Fruit fly (Drosophila melanogaster): ENCODE measurements around the gene MED31.

Gene MED31

DNA sequence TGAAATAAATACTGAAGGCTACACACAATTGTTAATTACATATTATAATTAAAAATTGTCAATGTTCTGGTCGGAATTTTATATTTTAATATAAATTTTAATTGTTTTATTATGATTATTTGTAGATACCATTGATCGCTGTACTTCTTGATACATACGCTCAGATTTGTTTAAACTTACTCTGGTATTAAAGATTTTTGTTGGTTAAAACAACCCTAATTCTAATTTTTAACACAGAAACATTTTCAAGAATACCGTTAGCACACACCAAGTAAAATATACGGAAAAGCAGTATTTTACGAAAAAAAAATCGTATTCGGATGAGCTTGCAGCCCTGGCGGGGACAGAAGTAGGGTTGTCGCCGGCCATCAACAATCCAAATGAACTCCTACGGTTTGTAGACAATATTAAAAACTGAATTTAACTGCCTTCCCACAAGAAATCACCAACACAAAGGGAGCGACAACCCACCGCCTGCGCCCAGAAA, at the start of gene MED31, which contains the start of the genes CG9775 and slx1 (continued):
- TF ChIP-seq Atf6 (GFP tag; IDR thresholded peaks at IDR 0.05) (peak; percentile 64), Sry-β (GFP tag; optimal IDR thresholded peaks at IDR 0.05) (peak; percentile 7), CG10543 (GFP tag; optimal IDR thresholded peaks at IDR 0.05) (peak; percentile 80), CG9609 (GFP tag; optimal IDR thresholded peaks at IDR 0.05) (peak; percentile 1), TFAM (GFP tag; optimal IDR thresholded peaks at IDR 0.05) (no peak), CG15011 (GFP tag; optimal IDR thresholded peaks at IDR 0.05) (no peak), CG6254 (GFP tag; optimal IDR thresholded peaks at IDR 0.05) (peak; percentile 65), danr (GFP tag; IDR thresholded peaks at IDR 0.05) (peak; percentile 51; the same call in 1 of the 2 replicates), CG6272 (GFP tag; IDR thresholded peaks at IDR 0.05) (peak; percentile 45; the same call in 1 of the 2 replicates), CG17361 (GFP tag; IDR thresholded peaks at IDR 0.05) (peak; percentile 90), B-H1 (GFP tag; IDR thresholded peaks at IDR 0.05) (peak; percentile 48; the same call in 1 of the 3 replicates), crol (GFP tag; IDR thresholded peaks at IDR 0.05) (no peak), CG10147 (GFP tag; optimal IDR thresholded peaks at IDR 0.05) (peak; percentile 67), unpg (GFP tag; optimal IDR thresholded peaks at IDR 0.05) (peak; percentile 87), bsh (GFP tag; optimal IDR thresholded peaks at IDR 0.05) (peak in 1 of 2 experiments; percentile 77), CG5245 (GFP tag; optimal IDR thresholded peaks at IDR 0.05) (peak; percentile 9), CG7372 (GFP tag; IDR thresholded peaks at IDR 0.05) (peak; percentile 75), CG32767 (GFP tag; IDR thresholded peaks at IDR 0.05) (no peak), Hmr (GFP tag; optimal IDR thresholded peaks at IDR 0.05) (peak; percentile 81), CG11695 (GFP tag; IDR thresholded peaks at IDR 0.05) (peak; percentile 81), crp (GFP tag; optimal IDR thresholded peaks at IDR 0.05) (peak in 1 of 2 experiments; percentile 11), CG8944 (GFP tag; optimal IDR thresholded peaks at IDR 0.05) (peak; percentile 24), sqz (GFP tag; optimal IDR thresholded peaks at IDR 0.05) (peak; percentile 83), shn (GFP tag; optimal IDR thresholded peaks at IDR 0.05) (peak; percentile 23), H2.0 (GFP tag; IDR thresholded peaks at IDR 0.05) (0 out of 2 replicates have a peak, but pooled peaks have one; percentile 62), onecut (GFP tag; IDR thresholded peaks at IDR 0.05) (peak; percentile 4; the same call in 1 of the 2 replicates), ttk (GFP tag; IDR thresholded peaks at IDR 0.05) (no peak; the same call in 1 of the 2 replicates), CG8290 (GFP tag; optimal IDR thresholded peaks at IDR 0.05) (peak; percentile 57), CG8290 (tag; optimal IDR thresholded peaks at IDR 0.05) (peak in 1 of 2 experiments; percentile 25), CG18764 (GFP tag; optimal IDR thresholded peaks at IDR 0.05) (peak; percentile 60), CG17912 (GFP tag; optimal IDR thresholded peaks at IDR 0.05) (no peak), twi (tag; optimal IDR thresholded peaks at IDR 0.05) (peak; percentile 37), CG3838 (GFP tag; optimal IDR thresholded peaks at IDR 0.05) (no peak), NC2β (GFP tag; optimal IDR thresholded peaks at IDR 0.05) (peak; percentile 18), cato (GFP tag; optimal IDR thresholded peaks at IDR 0.05; ENCODE audit: borderline replicate concordance) (peak; percentile 36), nau (GFP tag; optimal IDR thresholded peaks at IDR 0.05) (no peak), CG1529 (GFP tag; optimal IDR thresholded peaks at IDR 0.05) (peak; percentile 33), CG13894 (tag; optimal IDR thresholded peaks at IDR 0.05) (peak; percentile 47), ro (GFP tag; IDR thresholded peaks at IDR 0.05) (no peak), Dek (tag; optimal IDR thresholded peaks at IDR 0.05) (peak; percentile 72), Doc3 (GFP tag; IDR thresholded peaks at IDR 0.05; ENCODE audit: partially characterized antibody) (no peak), CG4424 (GFP tag; optimal IDR thresholded peaks at IDR 0.05) (peak; percentile 75), E2f1 (GFP tag; IDR thresholded peaks at IDR 0.05) (peak; percentile 68), CG3847 (GFP tag; IDR thresholded peaks at IDR 0.05) (peak; percentile 80), chinmo (GFP tag; IDR thresholded peaks at IDR 0.05; ENCODE audit: partially characterized antibody) (no peak), luna (GFP tag; optimal IDR thresholded peaks at IDR 0.05) (no peak), CG15601 (tag; optimal IDR thresholded peaks at IDR 0.05) (peak; percentile 72), ewg (GFP tag; optimal IDR thresholded peaks at IDR 0.05) (peak; percentile 53), CG11085 (GFP tag; IDR thresholded peaks at IDR 0.05) (peak; percentile 60; the same call in 1 of the 2 replicates), CG3407 (GFP tag; optimal IDR thresholded peaks at IDR 0.05) (peak; percentile 28)
